Fruit fly (Drosophila melanogaster) whole organism, adult: ENCODE measurements around the gene CG6052.

Experiments used
- CG11617 ChIP-seq: fragments of 200-800 bp; sonication (Bioruptor generic); optimal IDR thresholded peaks from 2 replicates; lab custom pipeline; 2017; ENCODE audit warnings: mild to moderate bottlenecking, missing biosample characterization, missing genetic modification reagents, missing genetic modification characterization
- CG12768 ChIP-seq: fragments of 200-800 bp; sonication (Bioruptor generic); optimal IDR thresholded peaks from 2 replicates; lab custom pipeline; 2017; ENCODE audit warnings: missing biosample characterization, missing genetic modification characterization, mild to moderate bottlenecking, moderate library complexity, missing genetic modification reagents
- CG14711 ChIP-seq: fragments of 200-800 bp; sonication (Bioruptor generic); optimal IDR thresholded peaks from 2 replicates; lab custom pipeline; 2018; ENCODE audit warnings: missing biosample characterization, mild to moderate bottlenecking, missing genetic modification characterization, moderate library complexity
- CG1620 ChIP-seq: fragments of 200-800 bp; sonication (Bioruptor generic); optimal IDR thresholded peaks from 2 replicates; lab custom pipeline; 2016; ENCODE audit warnings: missing biosample characterization, missing genetic modification characterization
- CG33017 ChIP-seq: fragments of 200-800 bp; sonication (Bioruptor generic); optimal IDR thresholded peaks from 2 replicates; lab custom pipeline; 2018; ENCODE audit warnings: missing biosample characterization, mild to moderate bottlenecking, missing genetic modification characterization, moderate library complexity
- CG5204 ChIP-seq: fragments of 200-800 bp; sonication (Bioruptor generic); optimal IDR thresholded peaks from 2 replicates; lab custom pipeline; 2016; ENCODE audit warnings: missing biosample characterization, missing genetic modification characterization
- CG7045 ChIP-seq: fragments of 200-800 bp; sonication (Bioruptor generic); optimal IDR thresholded peaks from 2 replicates; lab custom pipeline; 2017; ENCODE audit warnings: missing biosample characterization, mild to moderate bottlenecking, missing genetic modification characterization
- CG7101 ChIP-seq: fragments of 200-800 bp; sonication (Bioruptor generic); optimal IDR thresholded peaks from 2 replicates; lab custom pipeline; 2018; ENCODE audit warnings: missing biosample characterization, mild to moderate bottlenecking, missing genetic modification characterization, moderate library complexity
- Clk ChIP-seq: fragments of 200-800 bp; sonication (Bioruptor generic); optimal IDR thresholded peaks from 2 replicates; lab custom pipeline; 2017; ENCODE audit warnings: missing biosample characterization, missing genetic modification characterization
- Crg-1 ChIP-seq: fragments of 200-800 bp; sonication (Bioruptor generic); optimal IDR thresholded peaks from 2 replicates; lab custom pipeline; 2016; ENCODE audit warnings: missing biosample characterization, missing genetic modification characterization
- Hr96 ChIP-seq: fragments of 200-800 bp; sonication (Bioruptor generic); optimal IDR thresholded peaks from 2 replicates; lab custom pipeline; 2016; ENCODE audit warnings: missing biosample characterization, missing genetic modification characterization
- Mnt ChIP-seq: fragments of 200-800 bp; sonication (Bioruptor generic); optimal IDR thresholded peaks from 2 replicates; lab custom pipeline; 2016; ENCODE audit warnings: missing biosample characterization, mild to moderate bottlenecking, missing genetic modification characterization
- bab1 ChIP-seq: fragments of 200-800 bp; sonication (Bioruptor generic); optimal IDR thresholded peaks from 3 replicates; lab custom pipeline; 2019; ENCODE audit warnings: missing biosample characterization, mild to moderate bottlenecking, missing genetic modification characterization, moderate library complexity
- cic ChIP-seq: fragments of 200-800 bp; sonication (Bioruptor generic); optimal IDR thresholded peaks from 2 replicates; lab custom pipeline; 2017; ENCODE audit warnings: missing biosample characterization, mild to moderate bottlenecking, missing genetic modification characterization, moderate library complexity
- cnc ChIP-seq, 2 experiments: fragments of >200 bp; optimal IDR thresholded peaks; 2 replicates each; lab custom pipeline; 2017
- kay ChIP-seq: fragments of 200-800 bp; sonication (Bioruptor generic); peaks from one replicate; lab custom pipeline; 2016; ENCODE audit warnings: missing biosample characterization, missing genetic modification characterization, borderline replicate concordance
- ovo ChIP-seq: fragments of 200-800 bp; sonication (Bioruptor generic); optimal IDR thresholded peaks from 2 replicates; lab custom pipeline; 2016; ENCODE audit warnings: missing biosample characterization, missing genetic modification characterization
- pad ChIP-seq: fragments of 200-800 bp; sonication (Bioruptor generic); optimal IDR thresholded peaks from 3 replicates; lab custom pipeline; 2017; ENCODE audit warnings: missing biosample characterization, missing genetic modification characterization, mild to moderate bottlenecking, moderate library complexity, missing genetic modification reagents
- tj ChIP-seq: fragments of 200-800 bp; sonication (Bioruptor generic); optimal IDR thresholded peaks from 3 replicates; lab custom pipeline; 2017; ENCODE audit warnings: missing biosample characterization, mild to moderate bottlenecking, missing genetic modification characterization, moderate library complexity
- toe ChIP-seq: fragments of 200-800 bp; sonication (Bioruptor generic); optimal IDR thresholded peaks from 2 replicates; lab custom pipeline; 2016; ENCODE audit warnings: missing biosample characterization, missing genetic modification characterization

Gene CG6052

dm6 chr3L:17729278-17729677, at the start of gene CG6052:
CG6052 (minus strand) TSS chr3L:17729378.
- TF ChIP-seq kay (no peak), cic (GFP tag; lab: Kevin White, UChicago) (no peak), CG7101 (no peak), toe (GFP tag; lab: Kevin White, UChicago) (no peak), CG33017 (tag; lab: Kevin White, UChicago) (no peak), Clk (no peak), Crg-1 (GFP tag; lab: Kevin White, UChicago) (no peak), CG14711 (no peak), ovo (no peak), CG11617 (GFP tag; lab: Kevin White, UChicago) (no peak), CG7045 (GFP tag; lab: Kevin White, UChicago) (no peak), tj (GFP tag; lab: Kevin White, UChicago) (no peak), bab1 (GFP tag; lab: Kevin White, UChicago) (no peak), pad (GFP tag; lab: Kevin White, UChicago) (no peak), Mnt (GFP tag; lab: Kevin White, UChicago) (no peak), CG1620 (GFP tag; lab: Kevin White, UChicago) (no peak), cnc (optimal IDR thresholded peaks at IDR 0.05; lab: Kevin White, UChicago) (no peak)

- no peak for TF ChIP-seq bab1 (GFP tag; lab: Kevin White, UChicago)
Measured at dm6 chr3L:17763987-17764386, 34.8 kb upstream of the CG6052 start, which contains the start of the genes Adgf-A and Adgf-A2. Adgf-A (minus strand) TSS chr3L:17764158. Adgf-A2 (minus strand) TSS chr3L:17764158.

dm6 chr3L:17759072-17759747, 30.0 kb upstream of the CG6052 start, which contains the start of gene CG32181:
CG32181 (plus strand) TSS chr3L:17759697.
- TF ChIP-seq CG7045 (GFP tag; lab: Kevin White, UChicago) (no peak), CG5204 (GFP tag; lab: Kevin White, UChicago) (no peak), Crg-1 (GFP tag; lab: Kevin White, UChicago) (no peak)

dm6 chr3L:17758084-17758211, 28.8 kb upstream of the CG6052 start, which contains the start of gene CG32182:
CG32182 (plus strand) TSS chr3L:17758112.
- TF ChIP-seq Clk (no peak), CG1620 (GFP tag; lab: Kevin White, UChicago) (no peak), cnc (optimal IDR thresholded peaks at IDR 0.05; lab: Kevin White, UChicago) (no peak), CG7045 (GFP tag; lab: Kevin White, UChicago) (no peak), kay (no peak), CG7101 (no peak), ovo (no peak), bab1 (GFP tag; lab: Kevin White, UChicago) (no peak), CG33017 (tag; lab: Kevin White, UChicago) (no peak), Crg-1 (GFP tag; lab: Kevin White, UChicago) (no peak), CG12768 (GFP tag; lab: Kevin White, UChicago) (no peak), toe (GFP tag; lab: Kevin White, UChicago) (no peak), cic (GFP tag; lab: Kevin White, UChicago) (no peak), pad (GFP tag; lab: Kevin White, UChicago) (no peak), Mnt (GFP tag; lab: Kevin White, UChicago) (no peak), CG11617 (GFP tag; lab: Kevin White, UChicago) (no peak), tj (GFP tag; lab: Kevin White, UChicago) (no peak), CG14711 (no peak), Hr96 (no peak)

dm6 chr3L:17757156-17758083, 28.2 kb upstream of the CG6052 start:
- peak; percentile 44 for TF ChIP-seq kay
- TF ChIP-seq Mnt (GFP tag; lab: Kevin White, UChicago): no peak

dm6 chr3L:17754285-17754684, 25.1 kb upstream of the CG6052 start:
- TF ChIP-seq cic (GFP tag; lab: Kevin White, UChicago): peak; percentile 67
- TF ChIP-seq CG7101: no peak
- TF ChIP-seq tj (GFP tag; lab: Kevin White, UChicago): no peak
- TF ChIP-seq ovo: no peak
- peak; percentile 41 for TF ChIP-seq Mnt (GFP tag; lab: Kevin White, UChicago)
- TF ChIP-seq CG12768 (GFP tag; lab: Kevin White, UChicago): peak; percentile 24
- TF ChIP-seq CG1620 (GFP tag; lab: Kevin White, UChicago): no peak
- no peak for TF ChIP-seq CG5204 (GFP tag; lab: Kevin White, UChicago)
- no peak for TF ChIP-seq Crg-1 (GFP tag; lab: Kevin White, UChicago)
- TF ChIP-seq pad (GFP tag; lab: Kevin White, UChicago): no peak
- TF ChIP-seq kay: peak; percentile 40

- TF ChIP-seq cic (GFP tag; lab: Kevin White, UChicago) (no peak), CG14711 (no peak), CG1620 (GFP tag; lab: Kevin White, UChicago) (no peak), Clk (no peak), CG5204 (GFP tag; lab: Kevin White, UChicago) (no peak), kay (no peak), Mnt (GFP tag; lab: Kevin White, UChicago) (no peak), Crg-1 (GFP tag; lab: Kevin White, UChicago) (no peak), toe (GFP tag; lab: Kevin White, UChicago) (no peak), bab1 (GFP tag; lab: Kevin White, UChicago) (no peak), CG33017 (tag; lab: Kevin White, UChicago) (no peak), cnc (optimal IDR thresholded peaks at IDR 0.05; lab: Kevin White, UChicago) (no peak), ovo (no peak), CG7045 (GFP tag; lab: Kevin White, UChicago) (no peak), CG11617 (GFP tag; lab: Kevin White, UChicago) (no peak)
Measured at dm6 chr3L:17750488-17750887, 21.3 kb upstream of the CG6052 start, which contains the start of gene Adgf-B. Adgf-B (minus strand) TSS chr3L:17750588.
